Fruit fly (Drosophila melanogaster): ENCODE measurements around the gene Mpp6.

The Mpp6 gene

dm6 chr2L:21142972-21143385, 13.1 kb upstream of the Mpp6 start, which contains the start of gene pths (continued):
- TF ChIP-seq Sox102F (GFP tag; optimal IDR thresholded peaks at IDR 0.05), result no peak
- no peak for TF ChIP-seq CG10431 (GFP tag; optimal IDR thresholded peaks at IDR 0.05)
- TF ChIP-seq pfk (GFP tag; optimal IDR thresholded peaks at IDR 0.05), result peak; percentile 47
- TF ChIP-seq CG6175 (GFP tag; IDR thresholded peaks at IDR 0.05), result no peak
- TF ChIP-seq inv (GFP tag; IDR thresholded peaks at IDR 0.05; ENCODE audit: partially characterized antibody), result peak; percentile 79
- TF ChIP-seq vvl (GFP tag; IDR thresholded peaks at IDR 0.05), result no peak; the same call in 1 of the 2 replicates
- TF ChIP-seq Hey (tag; optimal IDR thresholded peaks at IDR 0.05), result no peak
- peak; percentile 4 for TF ChIP-seq PHDP (tag; optimal IDR thresholded peaks at IDR 0.05)
- TF ChIP-seq exex (tag; optimal IDR thresholded peaks at IDR 0.05), result no peak
- TF ChIP-seq BtbVII (GFP tag; optimal IDR thresholded peaks at IDR 0.05), result no peak
- peak; percentile 11 for TF ChIP-seq slp2 (GFP tag; optimal IDR thresholded peaks at IDR 0.05)
- TF ChIP-seq CG31365 (tag; optimal IDR thresholded peaks at IDR 0.05), result no peak
- no peak for TF ChIP-seq CG13296 (GFP tag; optimal IDR thresholded peaks at IDR 0.05)
- TF ChIP-seq CG42726 (GFP tag; IDR thresholded peaks at IDR 0.05; ENCODE audit: partially characterized antibody), result peak; percentile 83
- TF ChIP-seq CG9609 (GFP tag; optimal IDR thresholded peaks at IDR 0.05), result peak; percentile 37
- TF ChIP-seq sna (GFP tag; IDR thresholded peaks at IDR 0.05; ENCODE audit: partially characterized antibody), result peak; percentile 54
- TF ChIP-seq CG2116 (GFP tag; optimal IDR thresholded peaks at IDR 0.05), result peak; percentile 96
- no peak for TF ChIP-seq NK7.1 (GFP tag; optimal IDR thresholded peaks at IDR 0.05)
- TF ChIP-seq CG9817 (tag; optimal IDR thresholded peaks at IDR 0.05), result peak; percentile 68
- no peak for TF ChIP-seq CG2678 (tag; optimal IDR thresholded peaks at IDR 0.05)
- peak; percentile 22 for TF ChIP-seq CG13123 (GFP tag; optimal IDR thresholded peaks at IDR 0.05)
- no peak for TF ChIP-seq CG32767 (GFP tag; IDR thresholded peaks at IDR 0.05)
- no peak for TF ChIP-seq CG15601 (tag; optimal IDR thresholded peaks at IDR 0.05)
- TF ChIP-seq CG1233 (GFP tag; optimal IDR thresholded peaks at IDR 0.05), result no peak
- TF ChIP-seq Vsx1 (GFP tag; optimal IDR thresholded peaks at IDR 0.05), result no peak
- TF ChIP-seq dati (GFP tag; IDR thresholded peaks at IDR 0.05), result no peak
- TF ChIP-seq YL-1 (GFP tag; optimal IDR thresholded peaks at IDR 0.05), result peak; percentile 60
- 0 out of 3 replicates have a peak, but pooled peaks have one; percentile 23 for TF ChIP-seq dysf (GFP tag; IDR thresholded peaks at IDR 0.05)
- TF ChIP-seq unpg (GFP tag; optimal IDR thresholded peaks at IDR 0.05), result no peak
- TF ChIP-seq jumu (GFP tag; optimal IDR thresholded peaks at IDR 0.05), result peak; percentile 58
- TF ChIP-seq kni (GFP tag; optimal IDR thresholded peaks at IDR 0.05), result no peak
- peak; percentile 36; the same call in 1 of the 2 replicates for TF ChIP-seq Xrp1 (GFP tag; IDR thresholded peaks at IDR 0.05)
- TF ChIP-seq CG10209 (GFP tag; optimal IDR thresholded peaks at IDR 0.05), result no peak
- TF ChIP-seq CG2875 (GFP tag; optimal IDR thresholded peaks at IDR 0.05), result no peak
- TF ChIP-seq sim (GFP tag; IDR thresholded peaks at IDR 0.05), result no peak
- TF ChIP-seq CG1602 (GFP tag; optimal IDR thresholded peaks at IDR 0.05), result peak; percentile 56
- TF ChIP-seq otp (GFP tag; IDR thresholded peaks at IDR 0.05), result no peak
- peak; percentile 75 for TF ChIP-seq slbo (GFP tag; IDR thresholded peaks at IDR 0.05)
- peak; percentile 40 for TF ChIP-seq ERR (GFP tag; optimal IDR thresholded peaks at IDR 0.05)
- TF ChIP-seq CG8478 (optimal IDR thresholded peaks at IDR 0.05), result no peak
- peak; percentile 30 for TF ChIP-seq Atf-2 (GFP tag; optimal IDR thresholded peaks at IDR 0.05)
- no peak for TF ChIP-seq CG15479 (GFP tag; optimal IDR thresholded peaks at IDR 0.05)
- TF ChIP-seq peb (GFP tag; IDR thresholded peaks at IDR 0.05), result no peak
- no peak for TF ChIP-seq en (GFP tag; optimal IDR thresholded peaks at IDR 0.05)
- peak; percentile 47 for TF ChIP-seq gfzf (GFP tag; optimal IDR thresholded peaks at IDR 0.05)
- peak; percentile 61 for TF ChIP-seq ind (GFP tag; optimal IDR thresholded peaks at IDR 0.05)
- TF ChIP-seq CG15696 (tag; optimal IDR thresholded peaks at IDR 0.05), result peak; percentile 42
- TF ChIP-seq CkIIα-i1 (GFP tag; IDR thresholded peaks at IDR 0.05), result no peak
- no peak for TF ChIP-seq chm (GFP tag; IDR thresholded peaks at IDR 0.05)
- peak; percentile 31 for TF ChIP-seq CG4617 (GFP tag; optimal IDR thresholded peaks at IDR 0.05; ENCODE audit: borderline replicate concordance)
- no peak for TF ChIP-seq Kr (GFP tag; optimal IDR thresholded peaks at IDR 0.05)
